Worm (Caenorhabditis elegans) whole organism, midembryonic: ENCODE results near the gene C47D12.5.

ENCODE experiments used
- T22C8.4 ChIP-seq: fragments of 200-800 bp; sonication (Bioruptor generic); IDR thresholded peaks from 2 replicates; pipeline ENCODE4 v1.3.6; 2022; ENCODE audit warnings: missing genetic modification characterization, missing compliant biosample characterization
- flt-1 ChIP-seq: fragments of 200-800 bp; sonication (Bioruptor generic); IDR thresholded peaks from 2 replicates; pipeline ENCODE4 v1.3.6; 2022; ENCODE audit warnings: missing genetic modification characterization, missing compliant biosample characterization
- ztf-23 ChIP-seq: fragments of 200-800 bp; sonication (Bioruptor generic); IDR thresholded peaks from 2 replicates; pipeline ENCODE4 v1.3.6; 2022; ENCODE audit warnings: missing genetic modification reagents, missing genetic modification characterization, missing compliant biosample characterization
- ztf-29 ChIP-seq: fragments of 200-800 bp; sonication (Bioruptor generic); IDR thresholded peaks from 2 replicates; pipeline ENCODE4 v1.3.6; 2022; ENCODE audit warnings: missing genetic modification reagents, missing genetic modification characterization, missing compliant biosample characterization

DNA sequence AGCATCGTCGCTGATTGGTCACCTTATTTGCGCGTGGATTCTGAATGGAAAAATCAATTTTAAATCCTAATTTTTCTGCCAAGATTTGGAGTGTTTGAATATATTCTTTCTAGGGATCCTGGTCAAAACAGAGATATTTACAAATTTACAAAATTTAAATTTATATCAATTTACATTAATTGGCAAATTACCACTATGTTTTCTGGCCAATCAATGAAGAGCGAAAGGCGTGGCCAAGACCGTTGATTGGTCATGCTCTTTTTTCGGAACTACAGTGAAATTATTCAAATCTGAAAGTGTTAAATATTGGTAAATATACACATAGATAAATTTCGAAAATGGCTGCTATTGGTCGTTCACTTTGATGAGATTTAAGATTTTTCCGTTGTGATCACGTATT, 42.3 kb downstream of the C47D12.5 start:
- TF ChIP-seq flt-1 (GFP tag; lab: Robert Waterston, UW) (no peak), T22C8.4 (no peak), ztf-23 (GFP tag; lab: Robert Waterston, UW) (no peak), ztf-29 (no peak)
